Fruit fly (Drosophila melanogaster) whole organism, embryonic: ENCODE results near the gene Gr28a.

Source experiments
- B-H1 ChIP-seq: fragments of 200-800 bp; sonication (Bioruptor generic); IDR thresholded peaks from 3 replicates; pipeline ENCODE4 v1.3.6; 2022; ENCODE audit warnings: missing biosample characterization, missing genetic modification characterization
- CG12219 ChIP-seq: fragments of 200-800 bp; sonication (Bioruptor generic); optimal IDR thresholded peaks from 3 replicates; lab custom pipeline; 2018; ENCODE audit warnings: missing biosample characterization, mild to moderate bottlenecking, missing genetic modification characterization
- CG12391 ChIP-seq: fragments of 200-800 bp; sonication (Bioruptor generic); optimal IDR thresholded peaks from 3 replicates; lab custom pipeline; 2018; ENCODE audit warnings: missing biosample characterization, mild to moderate bottlenecking, missing genetic modification characterization, moderate library complexity
- CG12744 ChIP-seq: fragments of 200-800 bp; sonication (Bioruptor generic); optimal IDR thresholded peaks from 2 replicates; lab custom pipeline; 2016; ENCODE audit warnings: missing biosample characterization, missing genetic modification characterization
- CG13424 ChIP-seq: fragments of 200-800 bp; sonication (Bioruptor generic); optimal IDR thresholded peaks from 2 replicates; lab custom pipeline; 2019; ENCODE audit warnings: missing biosample characterization, mild to moderate bottlenecking, missing genetic modification characterization, moderate library complexity
- CG15479 ChIP-seq: fragments of 200-800 bp; sonication (Bioruptor generic); optimal IDR thresholded peaks from 3 replicates; lab custom pipeline; 2019; ENCODE audit warnings: missing biosample characterization, mild to moderate bottlenecking, missing genetic modification characterization, moderate library complexity
- CG17385 ChIP-seq: fragments of 200-800 bp; sonication (Bioruptor generic); optimal IDR thresholded peaks from 3 replicates; lab custom pipeline; 2018; ENCODE audit warnings: missing biosample characterization, mild to moderate bottlenecking, missing genetic modification characterization
- CG18262 ChIP-seq: fragments of 200-800 bp; optimal IDR thresholded peaks from 3 replicates; lab custom pipeline; 2019; ENCODE audit warnings: missing biosample characterization, mild to moderate bottlenecking, missing genetic modification characterization, moderate library complexity
- CG18476 ChIP-seq: fragments of 200-800 bp; sonication (Bioruptor generic); optimal IDR thresholded peaks from 2 replicates; lab custom pipeline; 2016; ENCODE audit warnings: missing biosample characterization, mild to moderate bottlenecking, missing genetic modification characterization
- CG18764 ChIP-seq: fragments of 200-800 bp; sonication (Bioruptor generic); optimal IDR thresholded peaks from 3 replicates; lab custom pipeline; 2016; ENCODE audit warnings: missing biosample characterization, missing genetic modification characterization
- CG2202 ChIP-seq: fragments of 200-800 bp; sonication (Bioruptor generic); optimal IDR thresholded peaks from 2 replicates; lab custom pipeline; 2018; ENCODE audit warnings: missing biosample characterization, mild to moderate bottlenecking, missing genetic modification characterization
- CG2712 ChIP-seq: fragments of 200-800 bp; optimal IDR thresholded peaks from 3 replicates; lab custom pipeline; 2019; ENCODE audit warnings: missing biosample characterization, mild to moderate bottlenecking, missing genetic modification characterization, moderate library complexity
- CG2889 ChIP-seq: fragments of 200-800 bp; sonication (Bioruptor generic); IDR thresholded peaks from 3 replicates; pipeline ENCODE4 v1.3.6; 2022; ENCODE audit warnings: missing biosample characterization, missing genetic modification characterization
- CG30020 ChIP-seq: fragments of 200-800 bp; optimal IDR thresholded peaks from 2 replicates; lab custom pipeline; 2019; ENCODE audit warnings: missing biosample characterization, mild to moderate bottlenecking, missing genetic modification characterization, moderate library complexity
- CG3847 ChIP-seq: fragments of 200-800 bp; sonication (Bioruptor generic); IDR thresholded peaks from 2 replicates; pipeline ENCODE4 v1.3.6; 2022; ENCODE audit warnings: missing biosample characterization, missing genetic modification characterization
- CG4328 ChIP-seq: fragments of 200-800 bp; sonication (Bioruptor generic); optimal IDR thresholded peaks from 3 replicates; lab custom pipeline; 2017; ENCODE audit warnings: missing biosample characterization, missing genetic modification reagents, missing genetic modification characterization
- CG4820 ChIP-seq: fragments of 200-800 bp; sonication (Bioruptor generic); optimal IDR thresholded peaks from 3 replicates; lab custom pipeline; 2016; ENCODE audit warnings: missing biosample characterization, missing genetic modification characterization
- CG5953 ChIP-seq: fragments of 200-800 bp; sonication (Bioruptor generic); IDR thresholded peaks from 2 replicates; pipeline ENCODE4 v1.3.6; 2022; ENCODE audit warnings: missing biosample characterization, missing genetic modification characterization
- CG6791 ChIP-seq: fragments of 200-800 bp; sonication (Bioruptor generic); IDR thresholded peaks from 3 replicates; pipeline ENCODE4 v1.3.6; 2022; ENCODE audit warnings: missing biosample characterization, missing genetic modification characterization; ENCODE audit not compliant: partially characterized antibody
- CG7928 ChIP-seq: fragments of 200-800 bp; sonication (Bioruptor generic); optimal IDR thresholded peaks from 2 replicates; lab custom pipeline; 2017; ENCODE audit warnings: missing biosample characterization, mild to moderate bottlenecking, missing genetic modification characterization
- CG8388 ChIP-seq: fragments of 200-800 bp; sonication (Bioruptor generic); optimal IDR thresholded peaks from 2 replicates; lab custom pipeline; 2019; ENCODE audit warnings: missing biosample characterization, mild to moderate bottlenecking, missing genetic modification characterization, moderate library complexity
- CG9876 ChIP-seq: fragments of 200-800 bp; sonication (Bioruptor generic); optimal IDR thresholded peaks from 2 replicates; lab custom pipeline; 2016; ENCODE audit warnings: missing biosample characterization, missing genetic modification characterization
- Dll ChIP-seq: fragments of 200-800 bp; sonication (Bioruptor generic); IDR thresholded peaks from 4 replicates; pipeline ENCODE4 v1.3.6; 2022; ENCODE audit warnings: missing biosample characterization, missing genetic modification characterization; ENCODE audit not compliant: partially characterized antibody
- Doc3 ChIP-seq: fragments of 200-800 bp; sonication (Bioruptor generic); IDR thresholded peaks from 3 replicates; pipeline ENCODE4 v1.3.6; 2022; ENCODE audit warnings: missing biosample characterization, missing genetic modification characterization; ENCODE audit not compliant: partially characterized antibody
- E2f1 ChIP-seq: fragments of 200-800 bp; sonication (Bioruptor generic); IDR thresholded peaks from 2 replicates; pipeline ENCODE4 v1.3.6; 2022; ENCODE audit warnings: missing biosample characterization, missing genetic modification characterization
- GATAe ChIP-seq: fragments of 200-800 bp; sonication (Bioruptor generic); conservative IDR thresholded peaks from 2 replicates; pipeline ENCODE4 v1.3.6; 2022; ENCODE audit warnings: missing biosample characterization, missing genetic modification characterization
- Oli ChIP-seq: fragments of 200-800 bp; sonication (Bioruptor generic); optimal IDR thresholded peaks from 2 replicates; lab custom pipeline; 2018; ENCODE audit warnings: missing biosample characterization, mild to moderate bottlenecking, missing genetic modification characterization, moderate library complexity
- Side ChIP-seq: fragments of 200-800 bp; sonication (Bioruptor generic); optimal IDR thresholded peaks from 2 replicates; lab custom pipeline; 2016; ENCODE audit warnings: missing biosample characterization, missing genetic modification characterization
- Sin3A ChIP-seq: fragments of >200 bp; optimal IDR thresholded peaks from 2 replicates; lab custom pipeline; 2018
- Sox100B ChIP-seq: fragments of 200-800 bp; sonication (Bioruptor generic); optimal IDR thresholded peaks from 3 replicates; lab custom pipeline; 2018; ENCODE audit warnings: missing biosample characterization, mild to moderate bottlenecking, missing genetic modification characterization
- Sox102F ChIP-seq: fragments of 200-800 bp; sonication (Bioruptor generic); optimal IDR thresholded peaks from 2 replicates; lab custom pipeline; 2018; ENCODE audit warnings: missing biosample characterization, mild to moderate bottlenecking, missing genetic modification characterization, moderate library complexity
- TFAM ChIP-seq: fragments of 200-800 bp; sonication (Bioruptor generic); optimal IDR thresholded peaks from 2 replicates; lab custom pipeline; 2017; ENCODE audit warnings: missing biosample characterization, missing genetic modification characterization, inconsistent platforms
- al ChIP-seq: fragments of 200-800 bp; sonication (Bioruptor generic); IDR thresholded peaks from 2 replicates; pipeline ENCODE4 v1.3.6; 2022; ENCODE audit warnings: missing biosample characterization, missing genetic modification characterization
- aop ChIP-seq: fragments of 200-800 bp; sonication (Bioruptor generic); IDR thresholded peaks from 2 replicates; pipeline ENCODE4 v1.3.6; 2022; ENCODE audit warnings: missing biosample characterization, missing genetic modification characterization
- ato ChIP-seq: fragments of 200-800 bp; sonication (Bioruptor generic); IDR thresholded peaks from 2 replicates; pipeline ENCODE4 v1.3.6; 2022; ENCODE audit warnings: missing biosample characterization, missing genetic modification characterization; ENCODE audit not compliant: partially characterized antibody
- bsh ChIP-seq, 2 experiments: fragments of 200-800 bp; sonication (Bioruptor generic); optimal IDR thresholded peaks; 2 replicates each; lab custom pipeline; 2017 to 2018; ENCODE audit warnings: mild to moderate bottlenecking in 2 of 2, missing biosample characterization in 2 of 2, missing genetic modification characterization in 2 of 2, moderate library complexity in 1 of 2
- gce ChIP-seq: fragments of 200-800 bp; sonication (Bioruptor generic); IDR thresholded peaks from 3 replicates; pipeline ENCODE4 v1.3.6; 2022; ENCODE audit warnings: missing biosample characterization, missing genetic modification characterization
- grn ChIP-seq: fragments of 200-800 bp; sonication (Bioruptor generic); optimal IDR thresholded peaks from 3 replicates; lab custom pipeline; 2017; ENCODE audit warnings: missing biosample characterization, missing genetic modification characterization
- inv ChIP-seq: fragments of 200-800 bp; sonication (Bioruptor generic); IDR thresholded peaks from 2 replicates; pipeline ENCODE4 v1.3.6; 2022; ENCODE audit warnings: missing biosample characterization, missing genetic modification characterization; ENCODE audit not compliant: partially characterized antibody
- maf-S ChIP-seq: fragments of 200-800 bp; sonication (Bioruptor generic); optimal IDR thresholded peaks from 2 replicates; lab custom pipeline; 2016; ENCODE audit warnings: missing biosample characterization, missing genetic modification characterization
- nau ChIP-seq: fragments of 200-800 bp; sonication (Bioruptor generic); optimal IDR thresholded peaks from 3 replicates; lab custom pipeline; 2017; ENCODE audit warnings: missing biosample characterization, mild to moderate bottlenecking, missing genetic modification characterization, missing genetic modification reagents
- p53 ChIP-seq: fragments of 200-800 bp; sonication (Bioruptor generic); optimal IDR thresholded peaks from 2 replicates; lab custom pipeline; 2016; ENCODE audit warnings: missing biosample characterization, missing genetic modification characterization
- prd ChIP-seq, 3 experiments: fragments of >200 bp in 2 of 3; fragments of 200-800 bp in 1 of 3; sonication (Bioruptor generic) in 1 of 3; optimal IDR thresholded peaks in 2 of 3; IDR thresholded peaks in 1 of 3; 2 replicates in 2 of 3; 3 replicates in 1 of 3; pipeline versions ENCODE4 v1.3.6 to Lab custom; 2017 to 2022; ENCODE audit warnings: missing biosample characterization in 1 of 3, missing genetic modification characterization in 1 of 3
- pum ChIP-seq: fragments of 200-800 bp; sonication (Bioruptor generic); optimal IDR thresholded peaks from 2 replicates; lab custom pipeline; 2016; ENCODE audit warnings: missing biosample characterization, missing genetic modification characterization
- seq ChIP-seq: fragments of 200-800 bp; sonication (Bioruptor generic); IDR thresholded peaks from 2 replicates; pipeline ENCODE4 v1.3.6; 2022; ENCODE audit warnings: missing biosample characterization, missing genetic modification characterization
- tup ChIP-seq: fragments of 200-800 bp; sonication (Bioruptor generic); optimal IDR thresholded peaks from 2 replicates; lab custom pipeline; 2016; ENCODE audit warnings: missing biosample characterization, mild to moderate bottlenecking, missing genetic modification characterization, moderate library complexity
- wek ChIP-seq: fragments of 200-800 bp; sonication (Bioruptor generic); optimal IDR thresholded peaks from 3 replicates; lab custom pipeline; 2018; ENCODE audit warnings: missing biosample characterization, mild to moderate bottlenecking, missing genetic modification characterization, moderate library complexity
- z ChIP-seq: fragments of 200-800 bp; sonication (Bioruptor generic); IDR thresholded peaks from 3 replicates; pipeline ENCODE4 v1.3.6; 2022; ENCODE audit warnings: missing biosample characterization, missing genetic modification characterization
- zen2 ChIP-seq: fragments of 200-800 bp; sonication (Bioruptor generic); IDR thresholded peaks from 3 replicates; pipeline ENCODE4 v1.3.6; 2022; ENCODE audit warnings: missing biosample characterization, missing genetic modification characterization; ENCODE audit not compliant: partially characterized antibody

The Gr28a gene

dm6 chr2L:7423333-7423895 is 30.6 kb downstream of the Gr28a start (continued):
- TF ChIP-seq CG13424 (tag; lab: Kevin White, UChicago) (peak; percentile 36), TFAM (no peak), B-H1 (GFP tag; lab: Robert Waterston, UW) (no peak), gce (GFP tag; lab: Robert Waterston, UW) (no peak), Sin3A (lab: Kevin White, UChicago) (no peak), Dll (GFP tag; lab: Robert Waterston, UW) (no peak), z (GFP tag; lab: Robert Waterston, UW) (no peak), inv (no peak), CG12744 (no peak), tup (GFP tag; lab: Kevin White, UChicago) (peak; percentile 8), GATAe (GFP tag; lab: Robert Waterston, UW) (no peak), aop (GFP tag; lab: Robert Waterston, UW) (peak; percentile 35; the same call in 1 of the 2 replicates), Oli (tag; lab: Kevin White, UChicago) (no peak), CG2712 (tag; lab: Kevin White, UChicago) (peak; percentile 33), Sox102F (peak; percentile 10), CG6791 (peak; percentile 55; the same call in 1 of the 3 replicates), CG12391 (tag; lab: Kevin White, UChicago) (peak; percentile 5), prd (optimal IDR thresholded peaks at IDR 0.05; lab: Kevin White, UChicago) (no peak), prd (GFP tag; IDR thresholded peaks at IDR 0.05; lab: Robert Waterston, UW) (peak; percentile 67), seq (no peak), E2f1 (0 out of 2 replicates have a peak, but pooled peaks have one; percentile 30), zen2 (no peak), al (GFP tag; lab: Robert Waterston, UW) (peak; percentile 54; the same call in 1 of the 2 replicates), bsh (GFP tag; optimal IDR thresholded peaks at IDR 0.05; lab: Kevin White, UChicago) (peak in 1 of 2 experiments; percentile 41), nau (no peak), CG3847 (0 out of 2 replicates have a peak, but pooled peaks have one; percentile 8), CG4328 (GFP tag; lab: Kevin White, UChicago) (no peak), CG2889 (GFP tag; lab: Robert Waterston, UW) (peak; percentile 31; the same call in 1 of the 3 replicates), CG5953 (0 out of 2 replicates have a peak, but pooled peaks have one; percentile 17), Side (GFP tag; lab: Kevin White, UChicago) (peak; percentile 4), CG18476 (no peak), CG4820 (GFP tag; lab: Kevin White, UChicago) (no peak), p53 (GFP tag; lab: Kevin White, UChicago) (no peak), CG18262 (no peak), CG15479 (GFP tag; lab: Kevin White, UChicago) (no peak), CG7928 (GFP tag; lab: Kevin White, UChicago) (no peak), CG2202 (peak; percentile 5), pum (GFP tag; lab: Kevin White, UChicago) (no peak), grn (GFP tag; lab: Kevin White, UChicago) (no peak), maf-S (GFP tag; lab: Kevin White, UChicago) (no peak), CG8388 (GFP tag; lab: Kevin White, UChicago) (no peak), Sox100B (no peak), CG12219 (peak; percentile 4), CG17385 (GFP tag; lab: Kevin White, UChicago) (peak; percentile 72), CG30020 (tag; lab: Kevin White, UChicago) (no peak), CG9876 (no peak), wek (GFP tag; lab: Kevin White, UChicago) (no peak), ato (GFP tag; lab: Robert Waterston, UW) (no peak), Doc3 (GFP tag; lab: Robert Waterston, UW) (no peak), CG18764 (no peak)
